Worm (Caenorhabditis elegans) whole organism, late embryonic: ENCODE results near the gene dcr-1.

Source experiments
- Y22D7AL.16 ChIP-seq: sonication (generic microtip); optimal IDR thresholded peaks from 2 replicates; lab custom pipeline; 2016; ENCODE audit warnings: missing genetic modification characterization, missing compliant biosample characterization
- fkh-10 ChIP-seq: fragments of 150-350 bp; optimal IDR thresholded peaks from 2 replicates; lab custom pipeline; 2014; ENCODE audit warnings: missing biosample characterization, missing genetic modification reagents, missing genetic modification characterization
- nhr-11 ChIP-seq: fragments of 150-350 bp; optimal IDR thresholded peaks from 2 replicates; lab custom pipeline; 2014; ENCODE audit warnings: missing biosample characterization, missing genetic modification characterization
- pha-4 ChIP-seq: fragments of 150-350 bp; optimal IDR thresholded peaks from 2 replicates; lab custom pipeline; 2018; ENCODE audit warnings: missing biosample characterization, missing genetic modification reagents, missing genetic modification characterization
- syd-9 ChIP-seq: sonication (generic microtip); optimal IDR thresholded peaks from 2 replicates; lab custom pipeline; 2016; ENCODE audit warnings: mild to moderate bottlenecking, missing genetic modification characterization, moderate library complexity, missing compliant biosample characterization
- ztf-16 ChIP-seq: sonication (generic microtip); optimal IDR thresholded peaks from 2 replicates; lab custom pipeline; 2017; ENCODE audit warnings: missing genetic modification characterization, missing compliant biosample characterization

DNA sequence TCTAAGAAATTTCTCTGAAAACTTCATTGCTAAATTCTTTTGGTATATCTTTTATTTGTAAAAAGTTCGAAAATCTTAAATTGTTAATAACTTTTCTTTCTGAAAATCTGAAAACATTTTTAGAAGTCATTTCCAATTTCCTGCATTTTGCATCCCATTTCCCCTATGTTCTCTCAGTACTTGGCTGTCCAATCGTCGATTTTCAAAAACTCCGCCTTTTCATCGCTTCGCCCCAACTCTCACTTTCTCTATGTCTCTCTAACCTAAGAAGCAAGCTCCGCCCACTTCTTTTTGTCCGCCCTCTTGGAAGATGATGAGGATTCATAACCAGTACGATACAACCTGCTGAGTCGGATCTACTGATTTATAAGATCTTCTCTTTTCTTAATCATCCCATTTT, 15.0 kb downstream of the dcr-1 start:
- TF ChIP-seq fkh-10 (GFP tag; lab: Kevin White, UChicago) (no peak), Y22D7AL.16 (tag; lab: Kevin White, UChicago) (no peak), ztf-16 (tag; lab: Kevin White, UChicago) (no peak), syd-9 (no peak), nhr-11 (tag; lab: Kevin White, UChicago) (no peak), pha-4 (tag; lab: Kevin White, UChicago) (no peak)
